Worm (Caenorhabditis elegans) whole organism, L4 larva: ENCODE data around the gene hpd-1.
A peak's percentile ranks its signal among the peaks of the same experiment; 100 is the strongest.

Source experiments
- D1046.2 ChIP-seq: fragments of 200-800 bp; sonication (Bioruptor generic); IDR thresholded peaks from 2 replicates; pipeline ENCODE4 v1.3.6; 2022; ENCODE audit warnings: missing genetic modification characterization, missing compliant biosample characterization
- F10B5.3 ChIP-seq: sonication (generic microtip); optimal IDR thresholded peaks from 2 replicates; lab custom pipeline; 2016; ENCODE audit warnings: mild to moderate bottlenecking, missing genetic modification characterization, missing compliant biosample characterization
- F49E8.2 ChIP-seq: sonication (generic microtip); optimal IDR thresholded peaks from 2 replicates; lab custom pipeline; 2016; ENCODE audit warnings: missing compliant biosample characterization, mild to moderate bottlenecking, missing genetic modification characterization, borderline replicate concordance
- Y48G9A.11 ChIP-seq: fragments of 200-800 bp; sonication (Bioruptor generic); IDR thresholded peaks from 2 replicates; pipeline ENCODE4 v1.3.6; 2022; ENCODE audit warnings: missing genetic modification reagents, missing genetic modification characterization, missing compliant biosample characterization
- Y75B8A.6 ChIP-seq: fragments of 200-800 bp; sonication (Bioruptor generic); IDR thresholded peaks from 2 replicates; pipeline ENCODE4 v1.3.6; 2022; ENCODE audit warnings: missing genetic modification reagents, missing genetic modification characterization, missing compliant biosample characterization
- ZK546.5 ChIP-seq, 2 experiments: sonication (generic microtip); optimal IDR thresholded peaks; 2 replicates each; lab custom pipeline; 2017; ENCODE audit warnings: missing biosample characterization in 2 of 2, missing genetic modification characterization in 2 of 2
- ama-1 ChIP-seq: fragments of 150-350 bp; optimal IDR thresholded peaks from 2 replicates; lab custom pipeline; 2014; ENCODE audit warnings: inconsistent platforms, mixed read lengths
- attf-4 ChIP-seq: sonication (generic microtip); optimal IDR thresholded peaks from 3 replicates; lab custom pipeline; 2017; ENCODE audit warnings: missing biosample characterization, missing genetic modification characterization
- ceh-28 ChIP-seq: fragments of 150-350 bp; optimal IDR thresholded peaks from 2 replicates; lab custom pipeline; 2014; ENCODE audit warnings: missing biosample characterization, missing genetic modification reagents, missing genetic modification characterization
- ceh-32 ChIP-seq: sonication (generic microtip); optimal IDR thresholded peaks from 2 replicates; lab custom pipeline; 2016; ENCODE audit warnings: mild to moderate bottlenecking, missing genetic modification characterization, missing compliant biosample characterization; ENCODE audit not compliant: poor library complexity
- ceh-62 ChIP-seq: sonication (generic microtip); optimal IDR thresholded peaks from 2 replicates; lab custom pipeline; 2017; ENCODE audit warnings: missing biosample characterization, missing genetic modification characterization
- ceh-82 ChIP-seq: sonication (generic microtip); optimal IDR thresholded peaks from 2 replicates; lab custom pipeline; 2017; ENCODE audit warnings: missing biosample characterization, missing genetic modification characterization
- ces-1 ChIP-seq: fragments of 150-350 bp; sonication (generic microtip); optimal IDR thresholded peaks from 4 replicates; lab custom pipeline; 2014; ENCODE audit warnings: missing biosample characterization, missing genetic modification reagents, missing genetic modification characterization
- ctbp-1 ChIP-seq: fragments of 200-800 bp; sonication (Bioruptor generic); IDR thresholded peaks from 2 replicates; pipeline ENCODE4 v1.3.6; 2022; ENCODE audit warnings: missing genetic modification reagents, missing genetic modification characterization, missing compliant biosample characterization
- daf-12 ChIP-seq: fragments of 150-350 bp; optimal IDR thresholded peaks from 2 replicates; lab custom pipeline; 2014; ENCODE audit warnings: missing biosample characterization, missing genetic modification reagents, missing genetic modification characterization
- daf-16 ChIP-seq, 3 experiments: sonication (generic microtip); optimal IDR thresholded peaks; 2 replicates each; lab custom pipeline; 2016 to 2017; ENCODE audit warnings: missing genetic modification characterization in 3 of 3, missing genetic modification reagents in 3 of 3, mild to moderate bottlenecking in 2 of 3, missing compliant biosample characterization in 2 of 3, missing biosample characterization in 1 of 3, moderate library complexity in 1 of 3
- daf-19 ChIP-seq: fragments of 200-800 bp; sonication (Bioruptor generic); conservative IDR thresholded peaks from 2 replicates; pipeline ENCODE4 v1.3.6; 2022; ENCODE audit warnings: missing genetic modification characterization, missing compliant biosample characterization
- daf-8 ChIP-seq: fragments of 200-800 bp; sonication (Bioruptor generic); IDR thresholded peaks from 2 replicates; pipeline ENCODE4 v1.3.6; 2022; ENCODE audit warnings: missing genetic modification characterization, missing compliant biosample characterization
- dmd-6 ChIP-seq: fragments of 200-800 bp; sonication (Bioruptor generic); IDR thresholded peaks from 2 replicates; pipeline ENCODE4 v1.3.6; 2022; ENCODE audit warnings: missing genetic modification reagents, missing genetic modification characterization, missing compliant biosample characterization
- dpl-1 ChIP-seq: fragments of 150-350 bp; optimal IDR thresholded peaks from 2 replicates; lab custom pipeline; 2014; ENCODE audit warnings: missing biosample characterization, missing genetic modification reagents, missing genetic modification characterization
- duxl-1 ChIP-seq: sonication (generic microtip); optimal IDR thresholded peaks from 2 replicates; lab custom pipeline; 2016; ENCODE audit warnings: mild to moderate bottlenecking, missing genetic modification characterization, moderate library complexity, missing compliant biosample characterization; ENCODE audit not compliant: poor library complexity
- egl-43 ChIP-seq: fragments of 200-800 bp; sonication (Bioruptor generic); IDR thresholded peaks from 2 replicates; pipeline ENCODE4 v1.3.6; 2022; ENCODE audit warnings: missing genetic modification reagents, missing genetic modification characterization, missing compliant biosample characterization
- hif-1 ChIP-seq, 2 experiments: sonication (generic microtip); optimal IDR thresholded peaks; 2 replicates each; lab custom pipeline; 2016 to 2017; ENCODE audit warnings: missing compliant biosample characterization in 2 of 2, missing genetic modification characterization in 2 of 2, missing genetic modification reagents in 2 of 2, missing genotype in 2 of 2, mild to moderate bottlenecking in 1 of 2
- hlh-30 ChIP-seq: sonication (generic microtip); optimal IDR thresholded peaks from 2 replicates; lab custom pipeline; 2017; ENCODE audit warnings: antibody characterized with exemption, mild to moderate bottlenecking, missing genetic modification characterization, missing compliant biosample characterization; ENCODE audit not compliant: insufficient read depth
- jun-1 ChIP-seq: fragments of 150-350 bp; optimal IDR thresholded peaks from 2 replicates; lab custom pipeline; 2014; ENCODE audit warnings: missing biosample characterization, missing genetic modification reagents, missing genetic modification characterization
- lim-7 ChIP-seq: fragments of 200-800 bp; sonication (Bioruptor generic); IDR thresholded peaks from 2 replicates; pipeline ENCODE4 v1.3.6; 2022; ENCODE audit warnings: missing genetic modification characterization, missing compliant biosample characterization
- lin-39 ChIP-seq: fragments of 150-350 bp; optimal IDR thresholded peaks from 2 replicates; lab custom pipeline; 2014; ENCODE audit warnings: missing biosample characterization, missing genetic modification reagents, missing genetic modification characterization
- lir-3 ChIP-seq: sonication (generic microtip); optimal IDR thresholded peaks from 2 replicates; lab custom pipeline; 2016; ENCODE audit warnings: mild to moderate bottlenecking, missing genetic modification characterization, missing compliant biosample characterization
- madf-5 ChIP-seq, 2 experiments: fragments of 200-800 bp; sonication (Bioruptor generic); IDR thresholded peaks; 2 replicates each; pipeline ENCODE4 v1.3.6; 2022; ENCODE audit warnings: missing compliant biosample characterization in 2 of 2, missing genetic modification characterization in 2 of 2
- mdl-1 ChIP-seq, 2 experiments: fragments of 150-350 bp in 1 of 2; sonication (generic microtip) in 1 of 2; optimal IDR thresholded peaks; 2 replicates each; lab custom pipeline; 2014 to 2017; ENCODE audit warnings: missing biosample characterization in 2 of 2, missing genetic modification characterization in 2 of 2
- mdt-29 ChIP-seq: fragments of 200-800 bp; sonication (Bioruptor generic); IDR thresholded peaks from 2 replicates; pipeline ENCODE4 v1.3.6; 2022; ENCODE audit warnings: missing genetic modification reagents, missing genetic modification characterization, missing compliant biosample characterization
- mep-1 ChIP-seq: fragments of 150-350 bp; sonication (generic microtip); optimal IDR thresholded peaks from 3 replicates; lab custom pipeline; 2014; ENCODE audit warnings: missing biosample characterization, missing genetic modification characterization
- mxl-3 ChIP-seq: fragments of 200-800 bp; sonication (Bioruptor generic); optimal IDR thresholded peaks from 2 replicates; lab custom pipeline; 2018; ENCODE audit warnings: mild to moderate bottlenecking, missing genetic modification characterization, missing compliant biosample characterization
- nhr-102 ChIP-seq: sonication (generic microtip); optimal IDR thresholded peaks from 2 replicates; lab custom pipeline; 2016; ENCODE audit warnings: mild to moderate bottlenecking, missing genetic modification characterization, moderate library complexity, missing compliant biosample characterization
- nhr-11 ChIP-seq: fragments of 150-350 bp; optimal IDR thresholded peaks from 2 replicates; lab custom pipeline; 2014; ENCODE audit warnings: missing biosample characterization, missing genetic modification characterization
- nhr-111 ChIP-seq: fragments of 200-800 bp; sonication (Bioruptor generic); optimal IDR thresholded peaks from 2 replicates; lab custom pipeline; 2018; ENCODE audit warnings: mild to moderate bottlenecking, missing genetic modification characterization, missing compliant biosample characterization
- nhr-25 ChIP-seq: sonication (generic microtip); optimal IDR thresholded peaks from 2 replicates; lab custom pipeline; 2017; ENCODE audit warnings: missing genetic modification characterization, mild to moderate bottlenecking, missing compliant biosample characterization, antibody characterized with exemption, moderate library complexity, borderline replicate concordance; ENCODE audit not compliant: insufficient read depth
- nhr-42 ChIP-seq: fragments of 200-800 bp; sonication (Bioruptor generic); IDR thresholded peaks from 2 replicates; pipeline ENCODE4 v1.3.6; 2022; ENCODE audit warnings: missing genetic modification characterization, missing compliant biosample characterization
- nhr-48 ChIP-seq: sonication (generic microtip); optimal IDR thresholded peaks from 2 replicates; lab custom pipeline; 2016; ENCODE audit warnings: mild to moderate bottlenecking, missing genetic modification characterization, missing compliant biosample characterization
- nhr-77 ChIP-seq: fragments of 150-350 bp; optimal IDR thresholded peaks from 2 replicates; lab custom pipeline; 2014; ENCODE audit warnings: missing biosample characterization, missing genetic modification characterization
- php-3 ChIP-seq: fragments of 200-800 bp; sonication (Bioruptor generic); IDR thresholded peaks from 2 replicates; pipeline ENCODE4 v1.3.6; 2022; ENCODE audit warnings: missing genetic modification reagents, missing genetic modification characterization, missing compliant biosample characterization
- pqm-1 ChIP-seq: sonication (generic microtip); optimal IDR thresholded peaks from 2 replicates; lab custom pipeline; 2017; ENCODE audit warnings: missing biosample characterization, missing genetic modification characterization
- rbr-2 ChIP-seq: sonication (generic microtip); optimal IDR thresholded peaks from 2 replicates; lab custom pipeline; 2016; ENCODE audit warnings: missing genotype, missing genetic modification characterization, missing compliant biosample characterization
- skn-1 ChIP-seq: fragments of 150-350 bp; optimal IDR thresholded peaks from 2 replicates; lab custom pipeline; 2014; ENCODE audit warnings: missing biosample characterization, missing genetic modification characterization
- spr-3 ChIP-seq: fragments of 200-800 bp; sonication (Bioruptor generic); optimal IDR thresholded peaks from 2 replicates; lab custom pipeline; 2018; ENCODE audit warnings: mild to moderate bottlenecking, missing genetic modification characterization, missing compliant biosample characterization
- tra-1 ChIP-seq: fragments of 200-800 bp; sonication (Bioruptor generic); IDR thresholded peaks from 2 replicates; pipeline ENCODE4 v1.3.6; 2022; ENCODE audit warnings: missing genetic modification reagents, missing genetic modification characterization, missing compliant biosample characterization
- unc-130 ChIP-seq: sonication (generic microtip); optimal IDR thresholded peaks from 2 replicates; lab custom pipeline; 2016; ENCODE audit warnings: missing genetic modification reagents, missing genetic modification characterization, missing compliant biosample characterization
- vab-7 ChIP-seq: fragments of 200-800 bp; sonication (Bioruptor generic); IDR thresholded peaks from 2 replicates; pipeline ENCODE4 v1.3.6; 2022; ENCODE audit warnings: missing genetic modification reagents, missing genetic modification characterization, missing compliant biosample characterization
- zag-1 ChIP-seq: fragments of 150-350 bp; optimal IDR thresholded peaks from 2 replicates; lab custom pipeline; 2014; ENCODE audit warnings: missing biosample characterization, missing genetic modification characterization
- zfp-3 ChIP-seq: fragments of 200-800 bp; sonication (Bioruptor generic); conservative IDR thresholded peaks from 2 replicates; pipeline ENCODE4 v1.3.6; 2022; ENCODE audit warnings: missing genetic modification reagents, missing genetic modification characterization, missing compliant biosample characterization
- zip-2 ChIP-seq: fragments of 150-350 bp; optimal IDR thresholded peaks from 2 replicates; lab custom pipeline; 2014; ENCODE audit warnings: missing biosample characterization, missing genetic modification characterization
- ztf-7 ChIP-seq: fragments of 150-350 bp; optimal IDR thresholded peaks from 2 replicates; lab custom pipeline; 2014; ENCODE audit warnings: missing biosample characterization, missing genetic modification characterization

hpd-1 gene

DNA sequence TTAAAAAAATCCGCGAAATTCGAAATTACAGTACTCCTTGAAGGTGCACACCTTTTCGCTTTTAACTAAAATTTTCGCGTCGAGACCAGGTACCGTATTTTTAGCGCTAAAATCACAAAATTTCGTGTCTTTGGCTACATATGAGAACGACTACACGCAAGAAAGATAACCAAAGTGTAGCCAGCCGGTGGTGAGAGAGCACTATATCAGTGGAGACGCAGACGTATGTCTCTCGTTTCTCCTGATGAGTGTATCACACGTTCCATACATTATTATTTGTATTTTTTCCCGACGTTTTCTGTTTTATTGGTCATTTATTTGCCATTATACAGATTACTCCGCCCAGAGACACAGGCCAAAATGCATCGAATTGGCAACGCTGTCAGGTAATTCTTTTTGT, 30.6 kb downstream of the hpd-1 start, which contains the start of gene acdh-11 (continued):
- TF ChIP-seq pqm-1 (tag; lab: Kevin White, UChicago) (no peak), egl-43 (GFP tag; lab: Robert Waterston, UW) (no peak), rbr-2 (no peak), jun-1 (tag; lab: Kevin White, UChicago) (no peak), hif-1 (tag; optimal IDR thresholded peaks at IDR 0.05; lab: Kevin White, UChicago) (peak in 1 of 2 experiments; percentile 2), nhr-111 (GFP tag; lab: Kevin White, UChicago) (no peak), nhr-25 (tag; lab: Kevin White, UChicago) (no peak), nhr-77 (tag; lab: Kevin White, UChicago) (peak; percentile 14), lin-39 (tag; lab: Kevin White, UChicago) (no peak), ces-1 (no peak), mxl-3 (GFP tag; lab: Kevin White, UChicago) (peak; percentile 55), zag-1 (tag; lab: Kevin White, UChicago) (no peak), F49E8.2 (tag; lab: Kevin White, UChicago) (no peak), ama-1 (no peak), Y48G9A.11 (no peak), zip-2 (tag; lab: Kevin White, UChicago) (no peak), attf-4 (tag; lab: Kevin White, UChicago) (no peak), madf-5 (GFP tag; IDR thresholded peaks at IDR 0.05; lab: Robert Waterston, UW) (no peak), ctbp-1 (no peak), ZK546.5 (tag; optimal IDR thresholded peaks at IDR 0.05; lab: Kevin White, UChicago) (no peak), dmd-6 (GFP tag; lab: Robert Waterston, UW) (no peak; the same call in 1 of the 2 replicates), mdl-1 (tag; optimal IDR thresholded peaks at IDR 0.05; lab: Kevin White, UChicago) (no peak), ceh-82 (tag; lab: Kevin White, UChicago) (no peak), dpl-1 (GFP tag; lab: Kevin White, UChicago) (no peak), mdt-29 (GFP tag; lab: Robert Waterston, UW) (no peak), spr-3 (GFP tag; lab: Kevin White, UChicago) (no peak), lir-3 (no peak), skn-1 (tag; lab: Kevin White, UChicago) (no peak), duxl-1 (tag; lab: Kevin White, UChicago) (no peak), nhr-48 (tag; lab: Kevin White, UChicago) (no peak), Y75B8A.6 (GFP tag; lab: Robert Waterston, UW) (no peak), mep-1 (tag; lab: Kevin White, UChicago) (peak; percentile 28), ceh-28 (tag; lab: Kevin White, UChicago) (no peak), php-3 (peak; percentile 36; the same call in 1 of the 2 replicates), ztf-7 (tag; lab: Kevin White, UChicago) (no peak), daf-16 (GFP tag; optimal IDR thresholded peaks at IDR 0.05; lab: Kevin White, UChicago) (no peak), daf-16 (tag; optimal IDR thresholded peaks at IDR 0.05; lab: Kevin White, UChicago) (peak; percentile 42), daf-8 (GFP tag; lab: Robert Waterston, UW) (no peak), daf-12 (no peak), vab-7 (no peak), hlh-30 (tag; lab: Kevin White, UChicago) (peak; percentile 56), nhr-42 (GFP tag; lab: Robert Waterston, UW) (no peak), F10B5.3 (tag; lab: Kevin White, UChicago) (no peak), nhr-102 (tag; lab: Kevin White, UChicago) (peak; percentile 35), D1046.2 (no peak), ceh-32 (tag; lab: Kevin White, UChicago) (no peak), tra-1 (no peak), daf-19 (no peak), nhr-11 (peak; percentile 11), unc-130 (GFP tag; lab: Kevin White, UChicago) (no peak), lim-7 (no peak), zfp-3 (GFP tag; lab: Robert Waterston, UW) (no peak), ceh-62 (tag; lab: Kevin White, UChicago) (no peak)
